Worm (Caenorhabditis elegans) whole organism, midembryonic: ENCODE results near the gene rha-1.

Experiments
- cog-1 ChIP-seq: sonication (generic microtip); optimal IDR thresholded peaks from 2 replicates; lab custom pipeline; 2016; ENCODE audit warnings: missing genetic modification characterization, missing compliant biosample characterization
- klf-2 ChIP-seq: fragments of 200-800 bp; sonication (Bioruptor generic); conservative IDR thresholded peaks from 2 replicates; pipeline ENCODE4 v1.3.6; 2022; ENCODE audit warnings: missing genetic modification reagents, missing genetic modification characterization, missing compliant biosample characterization
- ref-1 ChIP-seq: fragments of 200-800 bp; sonication (Bioruptor generic); conservative IDR thresholded peaks from 2 replicates; pipeline ENCODE4 v1.3.6; 2022; ENCODE audit warnings: missing genetic modification reagents, missing genetic modification characterization, missing compliant biosample characterization

DNA sequence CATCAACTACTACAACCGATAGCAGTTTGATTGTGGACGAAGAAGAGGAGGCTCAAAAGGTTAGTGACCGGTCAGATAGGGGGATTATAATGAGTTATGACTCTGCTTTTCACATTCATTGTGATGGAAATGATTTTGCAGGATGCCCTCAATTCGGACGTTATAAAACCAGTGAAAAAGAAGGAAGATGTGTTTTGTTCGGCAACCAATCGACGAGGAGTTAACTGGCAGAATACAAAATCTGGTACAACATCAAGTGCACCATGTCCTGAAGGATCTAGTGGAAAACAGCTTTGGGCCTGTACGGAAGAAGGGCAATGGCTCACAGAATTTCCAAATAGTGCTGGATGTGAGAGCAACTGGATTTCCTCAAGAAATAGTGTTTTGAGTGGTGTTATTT, 20.4 kb upstream of the rha-1 start:
- TF ChIP-seq cog-1 (tag; lab: Kevin White, UChicago), result no peak
- TF ChIP-seq klf-2, result no peak
- no peak for TF ChIP-seq ref-1
